Worm (Caenorhabditis elegans): Measurements from ENCODE around the gene ZK370.6.

ZK370.6 gene

ce11 chrIII:8745214-8745613, 1.6 kb upstream of the ZK370.6 start:
- no peak for TF ChIP-seq lin-39 (tag; optimal IDR thresholded peaks at IDR 0.05)
- TF ChIP-seq lin-11 (tag; optimal IDR thresholded peaks at IDR 0.05) = no peak
- TF ChIP-seq nhr-77 (tag; optimal IDR thresholded peaks at IDR 0.05) = no peak
- no peak for TF ChIP-seq elt-3 (tag; optimal IDR thresholded peaks at IDR 0.05)
- TF ChIP-seq egl-27 (tag; optimal IDR thresholded peaks at IDR 0.05) = no peak
- TF ChIP-seq unc-62 (GFP tag; optimal IDR thresholded peaks at IDR 0.05) = no peak
- no peak for TF ChIP-seq fos-1 (tag; optimal IDR thresholded peaks at IDR 0.05)
- TF ChIP-seq nhr-12 (tag; optimal IDR thresholded peaks at IDR 0.05) = no peak
- no peak for TF ChIP-seq mdl-1 (tag; optimal IDR thresholded peaks at IDR 0.05)
- TF ChIP-seq Y55F3AM.14 (GFP tag; optimal IDR thresholded peaks at IDR 0.05) = no peak
- no peak for TF ChIP-seq lsy-2 (tag; optimal IDR thresholded peaks at IDR 0.05)
- no peak for TF ChIP-seq aly-2 (tag; optimal IDR thresholded peaks at IDR 0.05)
- no peak for TF ChIP-seq ZK546.5 (tag; optimal IDR thresholded peaks at IDR 0.05)
- no peak for TF ChIP-seq ceh-16 (tag; optimal IDR thresholded peaks at IDR 0.05)
- no peak for TF ChIP-seq nhr-10 (tag; optimal IDR thresholded peaks at IDR 0.05)
- TF ChIP-seq F13H6.1 (tag; optimal IDR thresholded peaks at IDR 0.05) = no peak
- TF ChIP-seq sma-3 (GFP tag; optimal IDR thresholded peaks at IDR 0.05) = no peak
- TF ChIP-seq snpc-4 (tag; optimal IDR thresholded peaks at IDR 0.05) = no peak

ce11 chrIII:8744765-8745164, 1.1 kb upstream of the ZK370.6 start:
- TF ChIP-seq gmeb-1 (tag; optimal IDR thresholded peaks at IDR 0.05) = no peak
- TF ChIP-seq nhr-25 (tag; optimal IDR thresholded peaks at IDR 0.05) = no peak
- no peak for TF ChIP-seq zag-1 (tag; optimal IDR thresholded peaks at IDR 0.05)
- no peak for TF ChIP-seq unc-55 (GFP tag; optimal IDR thresholded peaks at IDR 0.05)
- TF ChIP-seq lsy-2 (tag; optimal IDR thresholded peaks at IDR 0.05) = no peak
- no peak for TF ChIP-seq dmd-4 (tag; optimal IDR thresholded peaks at IDR 0.05)

ce11 chrIII:8742584-8742983, 1.1 kb downstream of the ZK370.6 start:
- TF ChIP-seq crh-2 (tag; optimal IDR thresholded peaks at IDR 0.05) = no peak
- no peak for TF ChIP-seq aly-2 (tag; optimal IDR thresholded peaks at IDR 0.05)
- TF ChIP-seq nhr-77 (tag; optimal IDR thresholded peaks at IDR 0.05) = no peak
- TF ChIP-seq mab-5 (tag; optimal IDR thresholded peaks at IDR 0.05) = no peak
- no peak for TF ChIP-seq skn-1 (tag; optimal IDR thresholded peaks at IDR 0.05)
- no peak for TF ChIP-seq ZK546.5 (tag; optimal IDR thresholded peaks at IDR 0.05)

- TF ChIP-seq sma-9 (GFP tag; optimal IDR thresholded peaks at IDR 0.05) (no peak), sma-9 (tag; optimal IDR thresholded peaks at IDR 0.05) (no peak), nhr-77 (tag; optimal IDR thresholded peaks at IDR 0.05) (no peak), skn-1 (tag; optimal IDR thresholded peaks at IDR 0.05) (no peak), peb-1 (tag; optimal IDR thresholded peaks at IDR 0.05) (no peak), ceh-16 (tag; optimal IDR thresholded peaks at IDR 0.05) (no peak), nhr-23 (tag; optimal IDR thresholded peaks at IDR 0.05) (no peak)
These were observed 1.7 kb downstream of the ZK370.6 start for ce11 chrIII:8741955-8742354.

ce11 chrIII:8741276-8741860, 2.3 kb downstream of the ZK370.6 start, which contains the start of gene pdhk-2:
pdhk-2 (minus strand) TSS chrIII:8741412.
- TF ChIP-seq mab-5 (tag; optimal IDR thresholded peaks at IDR 0.05) (peak; percentile 92), nhr-11 (tag; optimal IDR thresholded peaks at IDR 0.05) (no peak), nhr-77 (tag; optimal IDR thresholded peaks at IDR 0.05) (peak; percentile 85), lin-13 (GFP tag; optimal IDR thresholded peaks at IDR 0.05) (peak; percentile 92), nhr-10 (tag; optimal IDR thresholded peaks at IDR 0.05) (peak; percentile 75), skn-1 (tag; optimal IDR thresholded peaks at IDR 0.05) (no peak), lin-11 (tag; optimal IDR thresholded peaks at IDR 0.05) (peak; percentile 92), ama-1 (optimal IDR thresholded peaks at IDR 0.05) (peak; percentile 45), crh-2 (tag; optimal IDR thresholded peaks at IDR 0.05) (peak; percentile 95), aly-2 (tag; optimal IDR thresholded peaks at IDR 0.05) (no peak), elt-3 (tag; optimal IDR thresholded peaks at IDR 0.05) (no peak), unc-39 (tag; optimal IDR thresholded peaks at IDR 0.05) (no peak), R02D3.7 (tag; optimal IDR thresholded peaks at IDR 0.05) (peak; percentile 71), egl-27 (tag; optimal IDR thresholded peaks at IDR 0.05) (peak; percentile 87), Y55F3AM.14 (GFP tag; optimal IDR thresholded peaks at IDR 0.05) (peak; percentile 65), nhr-21 (tag; optimal IDR thresholded peaks at IDR 0.05) (peak; percentile 89), nhr-6 (tag; optimal IDR thresholded peaks at IDR 0.05) (peak; percentile 75), mdl-1 (tag; optimal IDR thresholded peaks at IDR 0.05) (peak in 1 of 2 experiments; percentile 66), snpc-4 (tag; optimal IDR thresholded peaks at IDR 0.05) (peak; percentile 61), ztf-4 (tag; optimal IDR thresholded peaks at IDR 0.05) (peak; percentile 90), F13H6.1 (tag; optimal IDR thresholded peaks at IDR 0.05) (peak; percentile 94), fos-1 (tag; optimal IDR thresholded peaks at IDR 0.05) (peak; percentile 89), lsy-2 (tag; optimal IDR thresholded peaks at IDR 0.05) (peak; percentile 92 to 96), zag-1 (tag; optimal IDR thresholded peaks at IDR 0.05) (peak; percentile 91), dmd-4 (tag; optimal IDR thresholded peaks at IDR 0.05) (no peak), unc-55 (GFP tag; optimal IDR thresholded peaks at IDR 0.05) (peak; percentile 99), nhr-25 (tag; optimal IDR thresholded peaks at IDR 0.05) (peak; percentile 93), alr-1 (tag; optimal IDR thresholded peaks at IDR 0.05) (no peak), unc-62 (GFP tag; optimal IDR thresholded peaks at IDR 0.05) (peak; percentile 57), ztf-1 (GFP tag; conservative IDR thresholded peaks at IDR 0.05) (no peak), ztf-11 (tag; optimal IDR thresholded peaks at IDR 0.05) (peak; percentile 43), nhr-12 (tag; optimal IDR thresholded peaks at IDR 0.05) (peak; percentile 8), nhr-129 (tag; optimal IDR thresholded peaks at IDR 0.05) (peak; percentile 92), ZK546.5 (tag; optimal IDR thresholded peaks at IDR 0.05) (peak; percentile 64), peb-1 (tag; optimal IDR thresholded peaks at IDR 0.05) (no peak)
